Worm (Caenorhabditis elegans) whole organism, early embryonic: ENCODE results near the gene F55C12.6.

Experiments used
- aly-1 ChIP-seq: sonication (generic microtip); optimal IDR thresholded peaks from 2 replicates; lab custom pipeline; 2016; ENCODE audit warnings: missing genetic modification characterization, missing compliant biosample characterization
- ama-1 ChIP-seq: fragments of 150-350 bp; optimal IDR thresholded peaks from 2 replicates; lab custom pipeline; 2014
- ceh-13 ChIP-seq: fragments of 200-800 bp; sonication (Bioruptor generic); optimal IDR thresholded peaks from 2 replicates; lab custom pipeline; 2018; ENCODE audit warnings: mild to moderate bottlenecking, missing genetic modification characterization, missing compliant biosample characterization
- flt-1 ChIP-seq: fragments of 200-800 bp; sonication (Bioruptor generic); IDR thresholded peaks from 2 replicates; pipeline ENCODE4 v1.3.6; 2022; ENCODE audit warnings: missing genetic modification characterization, missing compliant biosample characterization
- hmg-4 ChIP-seq: fragments of 200-800 bp; sonication (Bioruptor generic); optimal IDR thresholded peaks from 2 replicates; lab custom pipeline; 2018; ENCODE audit warnings: mild to moderate bottlenecking, missing genetic modification characterization, missing compliant biosample characterization
- hnd-1 ChIP-seq: sonication (generic microtip); optimal IDR thresholded peaks from 2 replicates; lab custom pipeline; 2016; ENCODE audit warnings: missing genetic modification characterization, missing compliant biosample characterization
- pes-1 ChIP-seq: fragments of 200-800 bp; sonication (Bioruptor generic); IDR thresholded peaks from 2 replicates; pipeline ENCODE4 v1.3.6; 2022; ENCODE audit warnings: missing genetic modification reagents, missing genetic modification characterization, missing compliant biosample characterization
- scrt-1 ChIP-seq: fragments of 200-800 bp; sonication (Bioruptor generic); IDR thresholded peaks from 2 replicates; pipeline ENCODE4 v1.3.6; 2022; ENCODE audit warnings: missing genetic modification characterization, missing compliant biosample characterization
- tbx-11 ChIP-seq: fragments of 200-800 bp; sonication (Bioruptor generic); IDR thresholded peaks from 2 replicates; pipeline ENCODE4 v1.3.6; 2022; ENCODE audit warnings: missing genetic modification characterization, missing compliant biosample characterization
- tbx-37 ChIP-seq: fragments of 200-800 bp; sonication (Bioruptor generic); conservative IDR thresholded peaks from 2 replicates; pipeline ENCODE4 v1.3.6; 2022; ENCODE audit warnings: missing genetic modification reagents, missing genetic modification characterization, missing compliant biosample characterization

ce11 chrII:5913897-5914296 lies 37.9 kb upstream of the F55C12.6 start:
- no peak for TF ChIP-seq tbx-11 (GFP tag; lab: Robert Waterston, UW)
- no peak for TF ChIP-seq ama-1
- no peak for TF ChIP-seq hnd-1 (tag; lab: Kevin White, UChicago)
- no peak for TF ChIP-seq ceh-13 (GFP tag; lab: Kevin White, UChicago)
- TF ChIP-seq flt-1 (GFP tag; lab: Robert Waterston, UW), result no peak
- TF ChIP-seq aly-1, result no peak
- TF ChIP-seq scrt-1 (GFP tag; lab: Robert Waterston, UW), result no peak
- no peak for TF ChIP-seq pes-1 (GFP tag; lab: Robert Waterston, UW)
- no peak for TF ChIP-seq tbx-37 (GFP tag; lab: Robert Waterston, UW)
- TF ChIP-seq hmg-4, result no peak
